Fruit fly (Drosophila melanogaster): ENCODE results near the gene CG43052.

dm6 chr2L:14307516-14307915, 44.4 kb upstream of the CG43052 start:
- no peak for TF ChIP-seq Lpt (GFP tag; optimal IDR thresholded peaks at IDR 0.05)
- TF ChIP-seq Gug (GFP tag; IDR thresholded peaks at IDR 0.05) = no peak
- TF ChIP-seq CG31627 (GFP tag; optimal IDR thresholded peaks at IDR 0.05) = no peak
- TF ChIP-seq topi (GFP tag; optimal IDR thresholded peaks at IDR 0.05) = no peak
- TF ChIP-seq CG9139 (GFP tag; optimal IDR thresholded peaks at IDR 0.05) = no peak
